Worm (Caenorhabditis elegans): ENCODE results near the gene twk-26.

- TF ChIP-seq hmg-4 (GFP tag; optimal IDR thresholded peaks at IDR 0.05) (no peak), scrt-1 (GFP tag; IDR thresholded peaks at IDR 0.05) (no peak), F13C5.2 (tag; optimal IDR thresholded peaks at IDR 0.05) (no peak), ama-1 (optimal IDR thresholded peaks at IDR 0.05) (no peak), ceh-13 (GFP tag; optimal IDR thresholded peaks at IDR 0.05) (no peak)
Measured at ce11 chrX:3025145-3025544, 29.5 kb downstream of the twk-26 start.
